Worm (Caenorhabditis elegans) whole organism, L2 larva: ENCODE measurements around the gene gcy-11.
A peak's percentile ranks its signal among the peaks of the same experiment; 100 is the strongest.

ENCODE experiments used
- Y55F3AM.14 ChIP-seq: fragments of 200-800 bp; sonication (Bioruptor generic); optimal IDR thresholded peaks from 2 replicates; lab custom pipeline; 2018; ENCODE audit warnings: mild to moderate bottlenecking, missing genetic modification characterization, missing compliant biosample characterization
- ZK546.5 ChIP-seq: sonication (generic microtip); optimal IDR thresholded peaks from 2 replicates; lab custom pipeline; 2017; ENCODE audit warnings: missing biosample characterization, missing genetic modification characterization
- alr-1 ChIP-seq: fragments of 150-350 bp; optimal IDR thresholded peaks from 2 replicates; lab custom pipeline; 2014; ENCODE audit warnings: missing biosample characterization, missing genetic modification characterization
- aly-2 ChIP-seq: fragments of 150-350 bp; optimal IDR thresholded peaks from 2 replicates; lab custom pipeline; 2014; ENCODE audit warnings: missing biosample characterization, missing genetic modification characterization
- ama-1 ChIP-seq: fragments of 150-350 bp; optimal IDR thresholded peaks from 2 replicates; lab custom pipeline; 2018; ENCODE audit warnings: inconsistent platforms
- blmp-1 ChIP-seq: sonication (generic microtip); optimal IDR thresholded peaks from 2 replicates; lab custom pipeline; 2017; ENCODE audit warnings: missing genetic modification characterization, mild to moderate bottlenecking, missing compliant biosample characterization, antibody characterized with exemption, moderate library complexity; ENCODE audit not compliant: insufficient read depth
- ceh-16 ChIP-seq: fragments of 150-350 bp; optimal IDR thresholded peaks from 2 replicates; lab custom pipeline; 2014; ENCODE audit warnings: missing biosample characterization, missing genetic modification characterization
- ceh-82 ChIP-seq: fragments of 150-350 bp; optimal IDR thresholded peaks from 2 replicates; lab custom pipeline; 2014; ENCODE audit warnings: missing biosample characterization, missing genetic modification characterization
- crh-2 ChIP-seq: sonication (generic microtip); optimal IDR thresholded peaks from 2 replicates; lab custom pipeline; 2017; ENCODE audit warnings: missing biosample characterization, missing genetic modification characterization
- egl-27 ChIP-seq: sonication (generic microtip); optimal IDR thresholded peaks from 3 replicates; lab custom pipeline; 2017; ENCODE audit warnings: missing biosample characterization, missing genetic modification reagents, missing genetic modification characterization
- elt-1 ChIP-seq: fragments of 150-350 bp; optimal IDR thresholded peaks from 2 replicates; lab custom pipeline; 2014; ENCODE audit warnings: missing biosample characterization, missing genetic modification characterization
- fos-1 ChIP-seq: fragments of 150-350 bp; optimal IDR thresholded peaks from 2 replicates; lab custom pipeline; 2014; ENCODE audit warnings: missing biosample characterization, missing genetic modification characterization
- gmeb-1 ChIP-seq: fragments of 150-350 bp; optimal IDR thresholded peaks from 2 replicates; lab custom pipeline; 2014; ENCODE audit warnings: missing biosample characterization, missing genetic modification characterization
- lin-11 ChIP-seq: fragments of 150-350 bp; sonication (generic microtip); optimal IDR thresholded peaks from 2 replicates; lab custom pipeline; 2014; ENCODE audit warnings: missing biosample characterization, missing genetic modification characterization, inconsistent platforms, mixed read lengths
- lin-13 ChIP-seq: fragments of 150-350 bp; optimal IDR thresholded peaks from 2 replicates; lab custom pipeline; 2014; ENCODE audit warnings: missing biosample characterization, missing genetic modification reagents, missing genetic modification characterization
- lsy-2 ChIP-seq, 2 experiments: fragments of 150-350 bp in 1 of 2; sonication (generic microtip) in 1 of 2; optimal IDR thresholded peaks; 2 replicates each; lab custom pipeline; 2014 to 2017; ENCODE audit warnings: missing biosample characterization in 2 of 2, missing genetic modification characterization in 2 of 2
- mab-5 ChIP-seq: fragments of 150-350 bp; optimal IDR thresholded peaks from 2 replicates; lab custom pipeline; 2014; ENCODE audit warnings: missing biosample characterization, missing genetic modification characterization
- mbf-1 ChIP-seq: sonication (generic microtip); optimal IDR thresholded peaks from 2 replicates; lab custom pipeline; 2017; ENCODE audit warnings: missing biosample characterization, missing genetic modification characterization
- mdl-1 ChIP-seq, 2 experiments: fragments of 150-350 bp in 1 of 2; sonication (generic microtip) in 1 of 2; optimal IDR thresholded peaks; 2 replicates each; lab custom pipeline; 2017; ENCODE audit warnings: missing biosample characterization in 2 of 2, missing genetic modification characterization in 2 of 2
- nhr-11 ChIP-seq: fragments of 150-350 bp; optimal IDR thresholded peaks from 2 replicates; lab custom pipeline; 2014; ENCODE audit warnings: missing biosample characterization, missing genetic modification characterization
- nhr-12 ChIP-seq: fragments of 150-350 bp; optimal IDR thresholded peaks from 2 replicates; lab custom pipeline; 2014; ENCODE audit warnings: missing biosample characterization, missing genetic modification characterization
- nhr-129 ChIP-seq: fragments of 150-350 bp; optimal IDR thresholded peaks from 2 replicates; lab custom pipeline; 2014; ENCODE audit warnings: missing biosample characterization, missing genetic modification characterization
- nhr-23 ChIP-seq: fragments of 150-350 bp; optimal IDR thresholded peaks from 2 replicates; lab custom pipeline; 2014; ENCODE audit warnings: missing biosample characterization, missing genetic modification reagents, missing genetic modification characterization
- nhr-237 ChIP-seq: fragments of 150-350 bp; optimal IDR thresholded peaks from 2 replicates; lab custom pipeline; 2014; ENCODE audit warnings: missing biosample characterization, missing genetic modification characterization
- nhr-6 ChIP-seq: fragments of 150-350 bp; optimal IDR thresholded peaks from 2 replicates; lab custom pipeline; 2014; ENCODE audit warnings: missing biosample characterization, missing genetic modification characterization
- sem-4 ChIP-seq: fragments of 150-350 bp; optimal IDR thresholded peaks from 2 replicates; lab custom pipeline; 2014; ENCODE audit warnings: missing biosample characterization, missing genetic modification reagents, missing genetic modification characterization
- skn-1 ChIP-seq: sonication (generic microtip); optimal IDR thresholded peaks from 2 replicates; lab custom pipeline; 2017; ENCODE audit warnings: missing biosample characterization, missing genetic modification characterization
- sma-3 ChIP-seq: sonication (generic microtip); optimal IDR thresholded peaks from 2 replicates; lab custom pipeline; 2016; ENCODE audit warnings: missing genetic modification reagents, missing genetic modification characterization, missing compliant biosample characterization
- sma-9 ChIP-seq, 2 experiments: fragments of 150-350 bp in 1 of 2; sonication (generic microtip) in 1 of 2; optimal IDR thresholded peaks; 2 replicates each; lab custom pipeline; 2014 to 2016; ENCODE audit warnings: missing genetic modification characterization in 2 of 2, mild to moderate bottlenecking in 1 of 2, missing biosample characterization in 1 of 2, missing compliant biosample characterization in 1 of 2, missing genetic modification reagents in 1 of 2, moderate library complexity in 1 of 2
- snpc-4 ChIP-seq: fragments of 150-350 bp; optimal IDR thresholded peaks from 2 replicates; lab custom pipeline; 2014; ENCODE audit warnings: missing biosample characterization, missing genetic modification characterization
- unc-39 ChIP-seq: fragments of 150-350 bp; optimal IDR thresholded peaks from 2 replicates; lab custom pipeline; 2014; ENCODE audit warnings: missing biosample characterization, missing genetic modification characterization
- unc-55 ChIP-seq: fragments of 150-350 bp; sonication (generic microtip); optimal IDR thresholded peaks from 3 replicates; lab custom pipeline; 2014; ENCODE audit warnings: missing biosample characterization, missing genetic modification reagents, missing genetic modification characterization
- ztf-1 ChIP-seq: fragments of 200-800 bp; sonication (Bioruptor generic); conservative IDR thresholded peaks from 2 replicates; pipeline ENCODE4 v1.3.6; 2022; ENCODE audit warnings: missing genetic modification characterization, missing compliant biosample characterization

Gene gcy-11

DNA sequence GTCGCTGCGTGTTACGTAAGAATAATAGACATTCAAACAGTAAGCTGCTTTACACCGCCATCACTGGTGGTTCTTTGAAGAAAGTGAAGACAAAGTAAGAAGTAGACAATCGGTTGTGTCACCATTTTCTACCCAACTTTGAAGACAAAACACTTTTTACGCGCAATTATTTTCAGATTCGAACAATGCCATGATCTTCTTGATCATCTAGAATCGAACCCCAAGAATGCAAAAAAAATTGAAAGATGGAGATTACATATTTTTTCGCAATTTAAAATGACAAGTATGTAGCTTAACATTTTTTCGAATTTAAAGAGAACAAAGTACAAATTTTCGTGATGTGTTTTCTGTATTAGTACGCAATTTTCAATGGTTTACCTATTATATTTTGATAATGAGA is 34.5 kb downstream of the gcy-11 start, which contains the start of gene F35B3.4:
Gene F35B3.4, minus strand, starts transcription at position 101 of the 400 bp plus-strand sequence.
- no peak for TF ChIP-seq Y55F3AM.14 (GFP tag; lab: Kevin White, UChicago)
- no peak for TF ChIP-seq elt-1
- no peak for TF ChIP-seq ZK546.5 (tag; lab: Kevin White, UChicago)
- no peak for TF ChIP-seq mab-5 (tag; lab: Kevin White, UChicago)
- TF ChIP-seq skn-1 (tag; lab: Kevin White, UChicago) = no peak
- no peak for TF ChIP-seq egl-27 (tag; lab: Kevin White, UChicago)
- TF ChIP-seq snpc-4 (tag; lab: Kevin White, UChicago) = no peak
- no peak for TF ChIP-seq ceh-16
- no peak for TF ChIP-seq unc-55 (GFP tag; lab: Kevin White, UChicago)
- no peak for TF ChIP-seq mdl-1 (tag; optimal IDR thresholded peaks at IDR 0.05; lab: Kevin White, UChicago)
- no peak for TF ChIP-seq nhr-23

DNA sequence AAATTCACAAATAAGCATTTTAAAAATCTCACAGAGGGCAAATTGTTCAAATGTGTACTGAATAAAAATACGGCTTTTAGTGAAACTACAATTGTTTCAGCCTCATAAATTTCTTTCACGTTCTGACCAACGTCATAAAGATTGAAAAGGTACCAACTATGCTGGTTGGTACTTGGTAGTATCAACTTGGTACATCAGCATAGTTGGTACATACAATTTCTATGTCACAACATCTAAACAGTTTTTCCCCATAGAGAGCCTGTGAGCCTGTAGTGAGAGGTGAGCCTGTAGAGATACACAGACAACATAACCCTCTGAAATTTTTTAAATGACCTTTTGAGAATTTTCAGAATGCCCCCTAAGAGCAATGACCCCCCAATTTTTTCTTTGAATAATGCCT is 36.3 kb downstream of the gcy-11 start:
- no peak for TF ChIP-seq unc-39 (tag; lab: Kevin White, UChicago)
- no peak for TF ChIP-seq snpc-4 (tag; lab: Kevin White, UChicago)
- TF ChIP-seq nhr-11 (tag; lab: Kevin White, UChicago) = no peak
- no peak for TF ChIP-seq nhr-129 (tag; lab: Kevin White, UChicago)
- TF ChIP-seq fos-1 = no peak
- TF ChIP-seq ztf-1 (GFP tag; lab: Robert Waterston, UW) = no peak
- no peak for TF ChIP-seq blmp-1 (tag; lab: Kevin White, UChicago)
- TF ChIP-seq ZK546.5 (tag; lab: Kevin White, UChicago) = no peak
- no peak for TF ChIP-seq unc-55 (GFP tag; lab: Kevin White, UChicago)
- TF ChIP-seq sem-4 = no peak
- no peak for TF ChIP-seq Y55F3AM.14 (GFP tag; lab: Kevin White, UChicago)
- no peak for TF ChIP-seq alr-1 (tag; lab: Kevin White, UChicago)
- no peak for TF ChIP-seq nhr-12 (tag; lab: Kevin White, UChicago)
- no peak for TF ChIP-seq skn-1 (tag; lab: Kevin White, UChicago)
- TF ChIP-seq ceh-16 = no peak

DNA sequence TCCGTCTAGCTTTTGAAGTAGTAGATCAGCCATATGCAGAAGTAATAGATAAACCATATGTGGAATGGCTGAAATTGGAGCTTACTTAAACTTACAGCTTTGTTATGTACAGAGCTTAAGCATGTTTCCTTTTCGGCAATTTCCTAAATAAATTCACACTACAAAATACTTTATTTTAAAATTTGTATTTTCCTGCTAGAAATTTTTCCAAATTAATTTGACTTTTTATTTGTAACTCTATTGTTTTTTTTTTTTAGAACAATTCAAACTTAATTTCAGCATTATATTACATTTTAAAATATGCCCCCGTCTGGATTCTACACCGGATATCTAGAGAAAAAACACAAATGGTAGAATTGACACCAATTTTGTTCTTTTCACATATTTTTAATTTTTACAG is 42.2 kb downstream of the gcy-11 start, which contains the start of gene F35B3.3:
Gene F35B3.3, plus strand, starts transcription at position 301 of the 400 bp plus-strand sequence.
- TF ChIP-seq nhr-6 (tag; lab: Kevin White, UChicago) (no peak), lsy-2 (tag; optimal IDR thresholded peaks at IDR 0.05; lab: Kevin White, UChicago) (no peak), mbf-1 (tag; lab: Kevin White, UChicago) (no peak), skn-1 (tag; lab: Kevin White, UChicago) (no peak), ama-1 (lab: Kevin White, UChicago) (no peak), sma-9 (GFP tag; optimal IDR thresholded peaks at IDR 0.05; lab: Kevin White, UChicago) (no peak), sma-9 (tag; optimal IDR thresholded peaks at IDR 0.05; lab: Kevin White, UChicago) (no peak), crh-2 (tag; lab: Kevin White, UChicago) (no peak), nhr-237 (tag; lab: Kevin White, UChicago) (no peak), ceh-82 (tag; lab: Kevin White, UChicago) (no peak)

DNA sequence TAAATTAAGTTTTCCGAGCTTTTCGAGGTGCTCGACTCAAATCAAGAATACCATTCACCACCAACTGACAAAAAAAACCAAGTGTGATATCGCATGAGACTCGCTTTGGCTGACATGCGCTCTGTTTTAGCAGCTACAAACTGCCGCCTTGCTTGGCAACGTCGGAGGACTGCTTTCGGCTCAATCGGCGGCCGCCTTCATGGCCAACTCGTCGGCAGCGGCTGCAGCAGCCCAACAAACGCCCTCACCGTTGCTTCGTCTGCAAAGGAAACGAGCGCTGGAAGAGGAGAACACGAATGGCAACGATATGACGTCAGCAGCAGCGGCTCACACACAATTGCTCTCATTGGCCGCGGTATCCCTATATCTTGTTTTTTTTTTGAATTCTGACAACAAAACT is 48.5 kb downstream of the gcy-11 start:
- TF ChIP-seq nhr-237 (tag; lab: Kevin White, UChicago) (no peak), egl-27 (tag; lab: Kevin White, UChicago) (no peak), snpc-4 (tag; lab: Kevin White, UChicago) (no peak), nhr-6 (tag; lab: Kevin White, UChicago) (no peak), ZK546.5 (tag; lab: Kevin White, UChicago) (no peak), aly-2 (tag; lab: Kevin White, UChicago) (no peak), sma-3 (GFP tag; lab: Kevin White, UChicago) (no peak), fos-1 (no peak), gmeb-1 (tag; lab: Kevin White, UChicago) (no peak)

DNA sequence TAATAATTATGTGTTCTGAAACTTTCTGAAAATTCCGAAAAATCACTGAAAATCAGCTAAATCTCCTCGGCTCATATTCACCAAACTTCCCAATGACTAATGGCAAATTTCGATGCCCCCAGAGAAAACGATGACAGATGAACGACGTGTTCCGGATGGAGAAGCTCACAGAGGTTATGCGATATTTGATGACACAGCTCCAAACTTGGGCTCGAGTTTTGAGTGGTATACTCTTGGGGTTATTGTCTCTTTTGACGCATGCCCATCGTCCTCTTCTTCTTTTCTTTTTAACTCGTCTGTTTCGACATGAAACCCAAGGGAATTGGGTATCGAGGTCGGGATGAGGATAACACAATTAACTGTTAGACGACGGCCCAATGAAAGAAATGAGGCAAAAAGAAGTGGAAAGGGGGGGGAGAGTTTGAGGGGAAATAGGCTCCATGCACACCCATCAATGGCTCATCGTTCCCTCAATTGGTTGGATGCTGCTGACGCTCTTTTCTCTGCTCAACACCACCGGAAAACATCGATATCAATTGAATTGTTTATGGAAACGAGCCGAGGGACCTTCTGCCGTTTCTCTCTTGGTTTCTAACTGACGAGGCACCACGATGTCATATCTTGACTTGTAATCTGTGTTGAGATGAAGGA is 51.8 kb downstream of the gcy-11 start:
- no peak for TF ChIP-seq ZK546.5 (tag; lab: Kevin White, UChicago)
- peak; percentile 36 for TF ChIP-seq nhr-129 (tag; lab: Kevin White, UChicago)
- peak; percentile 75 for TF ChIP-seq sem-4
- TF ChIP-seq mab-5 (tag; lab: Kevin White, UChicago) = peak; percentile 68
- TF ChIP-seq unc-39 (tag; lab: Kevin White, UChicago) = no peak
- peak in 1 of 2 experiments; percentile 16 for TF ChIP-seq lsy-2 (tag; optimal IDR thresholded peaks at IDR 0.05; lab: Kevin White, UChicago)
- TF ChIP-seq lin-11 (tag; lab: Kevin White, UChicago) = no peak
- TF ChIP-seq lin-13 (GFP tag; lab: Kevin White, UChicago) = peak; percentile 5
- TF ChIP-seq, all 48 proteins: peak for 5
